Fruit fly (Drosophila melanogaster): ENCODE measurements around the gene CG43895.

- TF ChIP-seq CG15336 (GFP tag; IDR thresholded peaks at IDR 0.05) (no peak), CG6808 (GFP tag; optimal IDR thresholded peaks at IDR 0.05) (no peak)
Measured at dm6 chr3L:21818701-21819100, 5.2 kb upstream of the CG43895 start.

Data from whole organism, prepupa.